Fruit fly (Drosophila melanogaster) whole organism, embryonic: ENCODE measurements around the gene mRpL48.

ENCODE experiments used
- ATbp ChIP-seq: fragments of 200-800 bp; sonication (Bioruptor generic); optimal IDR thresholded peaks from 2 replicates; lab custom pipeline; 2017; ENCODE audit warnings: missing biosample characterization, mild to moderate bottlenecking, missing genetic modification characterization, missing genetic modification reagents
- Asciz ChIP-seq: fragments of 200-800 bp; sonication (Bioruptor generic); optimal IDR thresholded peaks from 2 replicates; lab custom pipeline; 2017; ENCODE audit warnings: missing biosample characterization, mild to moderate bottlenecking, missing genetic modification characterization, missing genetic modification reagents
- CG10267 ChIP-seq: fragments of 200-800 bp; sonication (Bioruptor generic); optimal IDR thresholded peaks from 2 replicates; lab custom pipeline; 2018; ENCODE audit warnings: missing biosample characterization, mild to moderate bottlenecking, missing genetic modification characterization, moderate library complexity
- CG12071 ChIP-seq: fragments of 200-800 bp; sonication (Bioruptor generic); optimal IDR thresholded peaks from 3 replicates; lab custom pipeline; 2018; ENCODE audit warnings: missing biosample characterization, mild to moderate bottlenecking, missing genetic modification characterization
- CG12659 ChIP-seq: fragments of 200-800 bp; sonication (Bioruptor generic); optimal IDR thresholded peaks from 3 replicates; lab custom pipeline; 2017; ENCODE audit warnings: mild to moderate bottlenecking, missing biosample characterization, missing genetic modification reagents, missing genetic modification characterization
- CG15479 ChIP-seq: fragments of 200-800 bp; sonication (Bioruptor generic); optimal IDR thresholded peaks from 3 replicates; lab custom pipeline; 2019; ENCODE audit warnings: missing biosample characterization, mild to moderate bottlenecking, missing genetic modification characterization, moderate library complexity
- CG17829 ChIP-seq: fragments of 200-800 bp; optimal IDR thresholded peaks from 2 replicates; lab custom pipeline; 2019; ENCODE audit warnings: missing biosample characterization, mild to moderate bottlenecking, missing genetic modification characterization, moderate library complexity
- CG2120 ChIP-seq: fragments of 200-800 bp; sonication (Bioruptor generic); optimal IDR thresholded peaks from 3 replicates; lab custom pipeline; 2016; ENCODE audit warnings: missing biosample characterization, missing genetic modification characterization
- CG30020 ChIP-seq: fragments of 200-800 bp; optimal IDR thresholded peaks from 2 replicates; lab custom pipeline; 2019; ENCODE audit warnings: missing biosample characterization, mild to moderate bottlenecking, missing genetic modification characterization, moderate library complexity
- CG3281 ChIP-seq: fragments of 200-800 bp; sonication (Bioruptor generic); optimal IDR thresholded peaks from 3 replicates; lab custom pipeline; 2017; ENCODE audit warnings: missing biosample characterization, mild to moderate bottlenecking, missing genetic modification characterization
- CG33213 ChIP-seq: fragments of 200-800 bp; sonication (Bioruptor generic); optimal IDR thresholded peaks from 3 replicates; lab custom pipeline; 2016; ENCODE audit warnings: missing biosample characterization, missing genetic modification characterization
- CG34376 ChIP-seq: fragments of 200-800 bp; sonication (Bioruptor generic); optimal IDR thresholded peaks from 2 replicates; lab custom pipeline; 2018; ENCODE audit warnings: missing biosample characterization, mild to moderate bottlenecking, missing genetic modification characterization
- CG4282 ChIP-seq: fragments of 200-800 bp; sonication (Bioruptor generic); optimal IDR thresholded peaks from 2 replicates; lab custom pipeline; 2016; ENCODE audit warnings: missing biosample characterization, missing genetic modification characterization
- CG8765 ChIP-seq: fragments of 200-800 bp; sonication (Bioruptor generic); IDR thresholded peaks from 2 replicates; pipeline ENCODE4 v1.3.6; 2022; ENCODE audit warnings: missing biosample characterization, missing genetic modification characterization
- CG9817 ChIP-seq: fragments of 200-800 bp; sonication (Bioruptor generic); optimal IDR thresholded peaks from 2 replicates; lab custom pipeline; 2018; ENCODE audit warnings: missing biosample characterization, mild to moderate bottlenecking, missing genetic modification characterization, moderate library complexity
- CHES-1-like ChIP-seq: fragments of 200-800 bp; sonication (Bioruptor generic); optimal IDR thresholded peaks from 2 replicates; lab custom pipeline; 2016; ENCODE audit warnings: missing biosample characterization, missing genetic modification characterization
- CoRest ChIP-seq: fragments of 200-800 bp; sonication (Bioruptor generic); optimal IDR thresholded peaks from 3 replicates; lab custom pipeline; 2018; ENCODE audit warnings: missing biosample characterization, mild to moderate bottlenecking, missing genetic modification characterization, moderate library complexity
- D19B ChIP-seq: fragments of 200-800 bp; sonication (Bioruptor generic); optimal IDR thresholded peaks from 2 replicates; lab custom pipeline; 2017; ENCODE audit warnings: missing biosample characterization, mild to moderate bottlenecking, missing genetic modification characterization
- Ets65A ChIP-seq: fragments of 200-800 bp; sonication (Bioruptor generic); peaks from one replicate; lab custom pipeline; 2016; ENCODE audit warnings: missing biosample characterization, missing genetic modification characterization
- Fer1 ChIP-seq: fragments of 200-800 bp; sonication (Bioruptor generic); optimal IDR thresholded peaks from 2 replicates; lab custom pipeline; 2017; ENCODE audit warnings: missing biosample characterization, mild to moderate bottlenecking, missing genetic modification characterization
- GATAe ChIP-seq: fragments of 200-800 bp; sonication (Bioruptor generic); conservative IDR thresholded peaks from 2 replicates; pipeline ENCODE4 v1.3.6; 2022; ENCODE audit warnings: missing biosample characterization, missing genetic modification characterization
- Med ChIP-seq: fragments of 200-800 bp; sonication (Bioruptor generic); peaks from one replicate; lab custom pipeline; 2016; ENCODE audit warnings: missing biosample characterization, missing genetic modification characterization, mild to moderate bottlenecking, inconsistent platforms, moderate library complexity
- Nf-YC ChIP-seq: fragments of 200-800 bp; optimal IDR thresholded peaks from 3 replicates; lab custom pipeline; 2019; ENCODE audit warnings: missing biosample characterization, mild to moderate bottlenecking, missing genetic modification characterization, moderate library complexity
- PHDP ChIP-seq: fragments of 200-800 bp; sonication (Bioruptor generic); optimal IDR thresholded peaks from 3 replicates; lab custom pipeline; 2018; ENCODE audit warnings: missing biosample characterization, mild to moderate bottlenecking, missing genetic modification characterization, moderate library complexity
- Scr ChIP-seq: fragments of 200-800 bp; sonication (Bioruptor generic); IDR thresholded peaks from 2 replicates; pipeline ENCODE4 v1.3.6; 2022; ENCODE audit warnings: missing biosample characterization, missing genetic modification characterization; ENCODE audit not compliant: partially characterized antibody
- caup ChIP-seq: fragments of 200-800 bp; sonication (Bioruptor generic); optimal IDR thresholded peaks from 3 replicates; lab custom pipeline; 2017; ENCODE audit warnings: missing biosample characterization, mild to moderate bottlenecking, missing genetic modification characterization, moderate library complexity; ENCODE audit not compliant: severe bottlenecking
- chinmo ChIP-seq: fragments of 200-800 bp; sonication (Bioruptor generic); IDR thresholded peaks from 4 replicates; pipeline ENCODE4 v1.3.6; 2022; ENCODE audit warnings: missing biosample characterization, missing genetic modification characterization; ENCODE audit not compliant: partially characterized antibody
- chn ChIP-seq: fragments of 200-800 bp; sonication (Bioruptor generic); optimal IDR thresholded peaks from 2 replicates; lab custom pipeline; 2016; ENCODE audit warnings: missing biosample characterization, missing genetic modification characterization
- cwo ChIP-seq: fragments of 200-800 bp; sonication (Bioruptor generic); optimal IDR thresholded peaks from 3 replicates; lab custom pipeline; 2017; ENCODE audit warnings: missing biosample characterization, missing genetic modification characterization, mild to moderate bottlenecking, moderate library complexity, missing genetic modification reagents
- dimm ChIP-seq: fragments of 200-800 bp; sonication (Bioruptor generic); IDR thresholded peaks from 2 replicates; pipeline ENCODE4 v1.3.6; 2022; ENCODE audit warnings: missing biosample characterization, missing genetic modification characterization
- fd96Cb ChIP-seq: fragments of 200-800 bp; sonication (Bioruptor generic); optimal IDR thresholded peaks from 2 replicates; lab custom pipeline; 2018; ENCODE audit warnings: missing biosample characterization, mild to moderate bottlenecking, missing genetic modification characterization, moderate library complexity
- gem ChIP-seq: fragments of 200-800 bp; sonication (Bioruptor generic); optimal IDR thresholded peaks from 2 replicates; lab custom pipeline; 2019; ENCODE audit warnings: missing biosample characterization, mild to moderate bottlenecking, missing genetic modification characterization, moderate library complexity
- gfzf ChIP-seq: fragments of 200-800 bp; sonication (Bioruptor generic); optimal IDR thresholded peaks from 2 replicates; lab custom pipeline; 2016; ENCODE audit warnings: missing biosample characterization, mild to moderate bottlenecking, missing genetic modification characterization, moderate library complexity
- hkb ChIP-seq, 2 experiments: fragments of 200-800 bp in 1 of 2; fragments of >200 bp in 1 of 2; sonication (Bioruptor generic) in 1 of 2; IDR thresholded peaks in 1 of 2; optimal IDR thresholded peaks in 1 of 2; 2 replicates each; pipeline versions ENCODE4 v1.3.6 to Lab custom; 2017 to 2022; ENCODE audit warnings: missing biosample characterization in 1 of 2, missing genetic modification characterization in 1 of 2
- mirr ChIP-seq: fragments of 200-800 bp; sonication (Bioruptor generic); optimal IDR thresholded peaks from 3 replicates; lab custom pipeline; 2018; ENCODE audit warnings: missing biosample characterization, mild to moderate bottlenecking, missing genetic modification characterization
- mld ChIP-seq: fragments of 200-800 bp; sonication (Bioruptor generic); IDR thresholded peaks from 3 replicates; pipeline ENCODE4 v1.3.6; 2022; ENCODE audit warnings: missing biosample characterization, missing genetic modification characterization; ENCODE audit not compliant: partially characterized antibody
- nerfin-1 ChIP-seq: fragments of 200-800 bp; sonication (Bioruptor generic); optimal IDR thresholded peaks from 3 replicates; lab custom pipeline; 2019; ENCODE audit warnings: missing biosample characterization, mild to moderate bottlenecking, missing genetic modification characterization, moderate library complexity
- nmo ChIP-seq: fragments of 200-800 bp; sonication (Bioruptor generic); optimal IDR thresholded peaks from 2 replicates; lab custom pipeline; 2018; ENCODE audit warnings: missing biosample characterization, mild to moderate bottlenecking, missing genetic modification characterization, moderate library complexity
- odd ChIP-seq: fragments of 200-800 bp; sonication (Bioruptor generic); optimal IDR thresholded peaks from 2 replicates; lab custom pipeline; 2017; ENCODE audit warnings: missing biosample characterization, mild to moderate bottlenecking, missing genetic modification characterization
- pita ChIP-seq: fragments of 200-800 bp; sonication (Bioruptor generic); optimal IDR thresholded peaks from 2 replicates; lab custom pipeline; 2017; ENCODE audit warnings: missing biosample characterization, mild to moderate bottlenecking, missing genetic modification characterization
- row ChIP-seq: fragments of 200-800 bp; sonication (Bioruptor generic); IDR thresholded peaks from 3 replicates; pipeline ENCODE4 v1.3.6; 2022; ENCODE audit warnings: missing biosample characterization, missing genetic modification characterization
- sc ChIP-seq, 3 experiments: fragments of >200 bp in 2 of 3; fragments of 200-800 bp in 1 of 3; sonication (Bioruptor generic) in 1 of 3; optimal IDR thresholded peaks; 2 replicates in 2 of 3; 3 replicates in 1 of 3; lab custom pipeline; 2017; ENCODE audit warnings: mild to moderate bottlenecking in 1 of 3, missing biosample characterization in 1 of 3, missing genetic modification characterization in 1 of 3, missing genetic modification reagents in 1 of 3
- scrt ChIP-seq: fragments of 200-800 bp; sonication (Bioruptor generic); optimal IDR thresholded peaks from 2 replicates; lab custom pipeline; 2018; ENCODE audit warnings: missing biosample characterization, mild to moderate bottlenecking, missing genetic modification characterization, moderate library complexity
- sens ChIP-seq: fragments of 200-800 bp; sonication (Bioruptor generic); peaks from one replicate; lab custom pipeline; 2016; ENCODE audit warnings: missing biosample characterization, missing genetic modification characterization
- sug ChIP-seq: fragments of 200-800 bp; optimal IDR thresholded peaks from 2 replicates; lab custom pipeline; 2019; ENCODE audit warnings: missing biosample characterization, mild to moderate bottlenecking, missing genetic modification characterization, moderate library complexity
- tna ChIP-seq: fragments of 200-800 bp; sonication (Bioruptor generic); IDR thresholded peaks from 2 replicates; pipeline ENCODE4 v1.3.6; 2022; ENCODE audit warnings: missing biosample characterization, missing genetic modification characterization; ENCODE audit not compliant: partially characterized antibody
- trem ChIP-seq: fragments of 200-800 bp; optimal IDR thresholded peaks from 3 replicates; lab custom pipeline; 2019; ENCODE audit warnings: missing biosample characterization, mild to moderate bottlenecking, missing genetic modification characterization, moderate library complexity
- vfl ChIP-seq: fragments of 200-800 bp; sonication (Bioruptor generic); optimal IDR thresholded peaks from 2 replicates; lab custom pipeline; 2016; ENCODE audit warnings: missing biosample characterization, missing genetic modification characterization

mRpL48 gene

dm6 chr2L:1709316-1709715 is 946 bp upstream of the mRpL48 start (continued):
- TF ChIP-seq pita (GFP tag; lab: Kevin White, UChicago) (no peak), CG34376 (GFP tag; lab: Kevin White, UChicago) (peak; percentile 13), chn (GFP tag; lab: Kevin White, UChicago) (no peak), cwo (no peak), CG15479 (no peak), odd (GFP tag; lab: Kevin White, UChicago) (no peak), fd96Cb (tag; lab: Kevin White, UChicago) (no peak), dimm (GFP tag; lab: Robert Waterston, UW) (no peak), nerfin-1 (tag; lab: Kevin White, UChicago) (no peak), vfl (no peak), Med (GFP tag; lab: Kevin White, UChicago) (peak; percentile 70), Ets65A (GFP tag; lab: Kevin White, UChicago) (peak; percentile 18), CG33213 (GFP tag; lab: Kevin White, UChicago) (no peak), CG10267 (no peak), gem (tag; lab: Kevin White, UChicago) (no peak), row (GFP tag; lab: Robert Waterston, UW) (peak; percentile 48; the same call in 2 of the 3 replicates), Nf-YC (no peak), sug (peak; percentile 12), GATAe (GFP tag; lab: Robert Waterston, UW) (0 out of 2 replicates have a peak, but pooled peaks have one; percentile 32), hkb (optimal IDR thresholded peaks at IDR 0.05; lab: Kevin White, UChicago) (no peak), hkb (GFP tag; IDR thresholded peaks at IDR 0.05; lab: Robert Waterston, UW) (no peak), CG30020 (tag; lab: Kevin White, UChicago) (no peak), Fer1 (GFP tag; lab: Kevin White, UChicago) (no peak), ATbp (GFP tag; lab: Kevin White, UChicago) (no peak), CG4282 (no peak), chinmo (GFP tag; lab: Robert Waterston, UW) (peak; percentile 69; the same call in 1 of the 4 replicates), PHDP (tag; lab: Kevin White, UChicago) (no peak), mirr (GFP tag; lab: Kevin White, UChicago) (peak; percentile 4), CG2120 (GFP tag; lab: Kevin White, UChicago) (peak; percentile 22), Asciz (no peak), D19B (peak; percentile 4), sc (optimal IDR thresholded peaks at IDR 0.05; lab: Kevin White, UChicago) (no peak), sc (GFP tag; optimal IDR thresholded peaks at IDR 0.05; lab: Kevin White, UChicago) (no peak), CG8765 (GFP tag; lab: Robert Waterston, UW) (no peak), CG3281 (GFP tag; lab: Kevin White, UChicago) (no peak)

dm6 chr2L:1715699-1716333 is 5.6 kb downstream of the mRpL48 start, which contains the start of gene frtz:
frtz (minus strand) TSS chr2L:1715851.
- TF ChIP-seq CG12071 (GFP tag; lab: Kevin White, UChicago) (no peak), trem (peak; percentile 55), CG12659 (GFP tag; lab: Kevin White, UChicago) (peak; percentile 43), sens (GFP tag; lab: Kevin White, UChicago) (peak; percentile 24), CG9817 (tag; lab: Kevin White, UChicago) (peak; percentile 9), CHES-1-like (GFP tag; lab: Kevin White, UChicago) (peak; percentile 29), mld (GFP tag; lab: Robert Waterston, UW) (peak; percentile 81; the same call in 2 of the 3 replicates), CG10267 (peak; percentile 38), tna (GFP tag; lab: Robert Waterston, UW) (peak; percentile 53; the same call in 1 of the 2 replicates), nmo (peak; percentile 32), Scr (peak; percentile 78), caup (GFP tag; lab: Kevin White, UChicago) (no peak), scrt (GFP tag; lab: Kevin White, UChicago) (peak; percentile 71), CG17829 (tag; lab: Kevin White, UChicago) (peak; percentile 29), Nf-YC (peak; percentile 18), gfzf (GFP tag; lab: Kevin White, UChicago) (peak; percentile 51), CoRest (tag; lab: Kevin White, UChicago) (no peak)
